Fruit fly (Drosophila melanogaster): Measurements from ENCODE around the gene CG17776.

DNA sequence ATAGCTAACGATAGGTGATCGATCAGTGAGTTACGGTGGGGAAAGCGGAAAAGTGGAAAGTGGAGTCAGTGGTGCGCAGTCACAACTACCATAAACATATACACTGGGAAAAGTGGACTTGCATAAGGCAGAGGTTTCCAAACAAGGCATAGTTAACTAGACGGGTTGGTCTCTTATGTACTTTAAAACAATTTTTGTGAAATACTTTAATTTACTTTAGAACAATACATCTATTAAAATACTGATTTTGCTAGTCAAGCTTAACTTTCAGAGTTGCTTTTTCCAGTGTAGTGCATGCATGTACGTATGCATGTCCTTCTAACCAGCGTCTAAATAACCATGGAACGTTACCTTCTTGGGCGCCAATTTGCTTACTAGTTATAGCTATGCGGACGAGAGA, 35.4 kb downstream of the CG17776 start:
- TF ChIP-seq kay (GFP tag; ENCODE audit: borderline replicate concordance) (no peak), cnc (optimal IDR thresholded peaks at IDR 0.05) (no peak), CG14711 (tag; optimal IDR thresholded peaks at IDR 0.05) (no peak)
